Worm (Caenorhabditis elegans): ENCODE measurements around the gene srd-41.

The srd-41 gene

ce11 chrX:12347822-12348221 is 21.3 kb downstream of the srd-41 start (continued):
- TF ChIP-seq php-3 (GFP tag; IDR thresholded peaks at IDR 0.05) (no peak; the same call in 1 of the 2 replicates), T20F7.1 (GFP tag; optimal IDR thresholded peaks at IDR 0.05) (no peak), ceh-32 (tag; optimal IDR thresholded peaks at IDR 0.05; ENCODE audit: poor library complexity) (no peak), Y48G9A.11 (GFP tag; IDR thresholded peaks at IDR 0.05) (peak; percentile 67), zip-2 (tag; optimal IDR thresholded peaks at IDR 0.05) (no peak), hlh-11 (tag; optimal IDR thresholded peaks at IDR 0.05) (peak; percentile 51), snpc-4 (tag; optimal IDR thresholded peaks at IDR 0.05) (no peak), ces-1 (GFP tag; optimal IDR thresholded peaks at IDR 0.05) (no peak)

- TF ChIP-seq unc-62 (GFP tag; optimal IDR thresholded peaks at IDR 0.05 in 1 of 2) (peak in 1 of 2 experiments; percentile 74), unc-62 (tag; optimal IDR thresholded peaks at IDR 0.05) (no peak), madf-5 (GFP tag; IDR thresholded peaks at IDR 0.05) (no peak)
These were observed 21.8 kb downstream of the srd-41 start, which contains the start of gene F42F12.14 for ce11 chrX:12348329-12348728. Gene F42F12.14 (plus strand): TSS chrX:12348629.

ce11 chrX:12350207-12350606 is 23.7 kb downstream of the srd-41 start, which contains the start of gene F42F12.3:
Gene F42F12.3 (plus strand): TSS chrX:12350578.
- peak; percentile 10 for TF ChIP-seq hlh-30 (tag; optimal IDR thresholded peaks at IDR 0.05; ENCODE audit: insufficient read depth)
- TF ChIP-seq nhr-25 (tag; optimal IDR thresholded peaks at IDR 0.05; ENCODE audit: borderline replicate concordance, insufficient read depth), result no peak
- no peak for TF ChIP-seq hif-1 (tag; optimal IDR thresholded peaks at IDR 0.05)
- TF ChIP-seq pqm-1 (tag; optimal IDR thresholded peaks at IDR 0.05), result no peak
- no peak for TF ChIP-seq egl-27 (tag; optimal IDR thresholded peaks at IDR 0.05)
- TF ChIP-seq tag-97 (GFP tag; IDR thresholded peaks at IDR 0.05), result no peak
- TF ChIP-seq lin-13 (GFP tag; optimal IDR thresholded peaks at IDR 0.05), result no peak
- TF ChIP-seq daf-16 (GFP tag; optimal IDR thresholded peaks at IDR 0.05), result no peak
- TF ChIP-seq daf-16 (tag; optimal IDR thresholded peaks at IDR 0.05), result peak; percentile 87
- peak; percentile 20; the same call in 1 of the 2 replicates for TF ChIP-seq dmd-6 (GFP tag; IDR thresholded peaks at IDR 0.05)
- no peak for TF ChIP-seq lin-29 (GFP tag; IDR thresholded peaks at IDR 0.05)
- TF ChIP-seq T20F7.1 (GFP tag; optimal IDR thresholded peaks at IDR 0.05), result no peak
- TF ChIP-seq nhr-237 (tag; optimal IDR thresholded peaks at IDR 0.05), result no peak
- TF ChIP-seq hlh-11 (tag; optimal IDR thresholded peaks at IDR 0.05), result peak; percentile 30
- no peak for TF ChIP-seq unc-62 (GFP tag; optimal IDR thresholded peaks at IDR 0.05 in 1 of 2)
- no peak for TF ChIP-seq unc-62 (tag; optimal IDR thresholded peaks at IDR 0.05)
- TF ChIP-seq ceh-62 (tag; optimal IDR thresholded peaks at IDR 0.05), result no peak
- no peak for TF ChIP-seq ceh-44 (GFP tag; IDR thresholded peaks at IDR 0.05)
- TF ChIP-seq nhr-48 (tag; optimal IDR thresholded peaks at IDR 0.05), result no peak
- TF ChIP-seq zip-2 (tag; optimal IDR thresholded peaks at IDR 0.05), result no peak
- peak; percentile 21 for TF ChIP-seq nhr-28 (tag; optimal IDR thresholded peaks at IDR 0.05)
- TF ChIP-seq mdl-1 (tag; optimal IDR thresholded peaks at IDR 0.05), result no peak
- no peak for TF ChIP-seq nhr-111 (GFP tag; optimal IDR thresholded peaks at IDR 0.05)
- no peak for TF ChIP-seq F44E2.7 (GFP tag; IDR thresholded peaks at IDR 0.05)
- no peak for TF ChIP-seq F10B5.3 (tag; optimal IDR thresholded peaks at IDR 0.05)

ce11 chrX:12352872-12353271 is 26.3 kb downstream of the srd-41 start, which contains the start of gene F42F12.4:
Gene F42F12.4 (minus strand): TSS chrX:12352947.
- TF ChIP-seq F10B5.3 (tag; optimal IDR thresholded peaks at IDR 0.05), result no peak
- TF ChIP-seq nhr-28 (tag; optimal IDR thresholded peaks at IDR 0.05), result peak; percentile 51
- peak; percentile 15; the same call in 1 of the 2 replicates for TF ChIP-seq php-3 (GFP tag; IDR thresholded peaks at IDR 0.05)
- no peak for TF ChIP-seq ceh-32 (tag; optimal IDR thresholded peaks at IDR 0.05; ENCODE audit: poor library complexity)
- TF ChIP-seq snpc-4 (tag; optimal IDR thresholded peaks at IDR 0.05), result no peak
- TF ChIP-seq egl-43 (GFP tag; IDR thresholded peaks at IDR 0.05), result no peak
- TF ChIP-seq ceh-28 (tag; optimal IDR thresholded peaks at IDR 0.05), result peak; percentile 7
- TF ChIP-seq daf-16 (GFP tag; optimal IDR thresholded peaks at IDR 0.05), result no peak
- peak; percentile 22 for TF ChIP-seq daf-16 (tag; optimal IDR thresholded peaks at IDR 0.05)
- TF ChIP-seq zfp-3 (GFP tag; conservative IDR thresholded peaks at IDR 0.05), result no peak
- peak; percentile 46 for TF ChIP-seq pqm-1 (tag; optimal IDR thresholded peaks at IDR 0.05)
- no peak for TF ChIP-seq egl-27 (tag; optimal IDR thresholded peaks at IDR 0.05)
- no peak for TF ChIP-seq spr-1 (tag; optimal IDR thresholded peaks at IDR 0.05)
- no peak for TF ChIP-seq gei-8 (GFP tag; optimal IDR thresholded peaks at IDR 0.05)
- peak in 1 of 2 experiments; percentile 12 for TF ChIP-seq unc-62 (GFP tag; optimal IDR thresholded peaks at IDR 0.05 in 1 of 2)
- TF ChIP-seq unc-62 (tag; optimal IDR thresholded peaks at IDR 0.05), result no peak
- no peak for TF ChIP-seq T26A8.4 (GFP tag; IDR thresholded peaks at IDR 0.05)
- no peak for TF ChIP-seq spr-3 (GFP tag; optimal IDR thresholded peaks at IDR 0.05)
- no peak for TF ChIP-seq F26F4.8 (GFP tag; conservative IDR thresholded peaks at IDR 0.05)
- peak; percentile 0 for TF ChIP-seq hlh-11 (tag; optimal IDR thresholded peaks at IDR 0.05)
- TF ChIP-seq mes-2 (tag; optimal IDR thresholded peaks at IDR 0.05; ENCODE audit: poor library complexity, severe bottlenecking), result no peak
- no peak for TF ChIP-seq F37D6.2 (tag; optimal IDR thresholded peaks at IDR 0.05)
- TF ChIP-seq lim-7 (GFP tag; IDR thresholded peaks at IDR 0.05), result no peak
- TF ChIP-seq dve-1 (tag; optimal IDR thresholded peaks at IDR 0.05; ENCODE audit: insufficient read depth), result peak; percentile 26
- TF ChIP-seq ztf-7 (tag; optimal IDR thresholded peaks at IDR 0.05), result no peak

All from whole organism, L4 larva.